Fruit fly (Drosophila melanogaster): ENCODE results near the gene CG42717.

CG42717 gene

DNA sequence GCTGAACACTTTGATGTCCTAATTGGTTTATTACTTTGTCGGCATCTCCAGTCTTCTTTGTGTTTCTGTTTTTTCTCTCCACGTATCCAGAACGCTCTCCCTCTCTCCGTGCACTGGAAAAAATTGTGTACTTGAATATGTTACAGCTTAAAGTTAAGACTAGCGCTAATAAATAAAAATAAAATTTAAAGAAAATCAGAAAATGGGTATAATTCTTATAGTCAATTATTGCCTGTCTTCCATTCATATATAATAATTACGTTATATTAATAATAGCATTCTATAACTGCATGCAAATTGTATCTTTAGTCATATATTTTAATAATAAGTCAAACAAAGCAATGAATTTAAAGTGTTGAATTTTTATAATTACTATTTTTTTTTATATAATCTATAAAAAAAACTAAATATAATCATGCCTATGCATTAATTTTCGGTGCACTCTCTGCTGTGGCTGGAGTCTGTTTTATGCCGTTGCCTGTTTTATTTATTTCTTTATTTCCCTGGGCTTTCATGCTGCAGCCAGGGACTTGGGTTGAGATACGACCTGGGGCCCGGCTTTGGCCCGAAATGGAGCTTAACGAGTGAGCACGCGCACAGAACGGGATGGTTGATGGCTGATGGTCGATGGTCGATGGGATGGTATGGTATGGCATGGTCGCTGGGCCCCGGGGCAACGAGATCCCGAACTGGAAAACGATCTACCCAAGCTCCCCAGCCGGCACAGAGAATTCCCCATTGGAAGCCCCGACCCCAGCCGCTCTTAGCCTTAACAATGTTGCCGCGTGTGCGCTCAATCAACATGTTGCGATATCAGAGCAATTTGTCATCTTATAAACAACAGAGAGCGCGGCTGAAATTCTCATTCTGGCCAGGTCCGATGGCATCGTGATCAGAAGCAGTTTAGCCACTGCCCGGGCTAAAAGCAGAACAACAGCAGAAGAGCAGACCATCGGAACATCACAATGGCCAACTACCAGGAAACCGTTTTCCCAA, 16.9 kb downstream of the CG42717 start:
- TF ChIP-seq CTCF (optimal IDR thresholded peaks at IDR 0.05) (no peak), CG8478 (optimal IDR thresholded peaks at IDR 0.05) (no peak)

dm6 chr3L:16014515-16014914, 18.5 kb downstream of the CG42717 start:
- TF ChIP-seq CG8478 (optimal IDR thresholded peaks at IDR 0.05), result no peak
- TF ChIP-seq CTCF (optimal IDR thresholded peaks at IDR 0.05), result no peak

DNA sequence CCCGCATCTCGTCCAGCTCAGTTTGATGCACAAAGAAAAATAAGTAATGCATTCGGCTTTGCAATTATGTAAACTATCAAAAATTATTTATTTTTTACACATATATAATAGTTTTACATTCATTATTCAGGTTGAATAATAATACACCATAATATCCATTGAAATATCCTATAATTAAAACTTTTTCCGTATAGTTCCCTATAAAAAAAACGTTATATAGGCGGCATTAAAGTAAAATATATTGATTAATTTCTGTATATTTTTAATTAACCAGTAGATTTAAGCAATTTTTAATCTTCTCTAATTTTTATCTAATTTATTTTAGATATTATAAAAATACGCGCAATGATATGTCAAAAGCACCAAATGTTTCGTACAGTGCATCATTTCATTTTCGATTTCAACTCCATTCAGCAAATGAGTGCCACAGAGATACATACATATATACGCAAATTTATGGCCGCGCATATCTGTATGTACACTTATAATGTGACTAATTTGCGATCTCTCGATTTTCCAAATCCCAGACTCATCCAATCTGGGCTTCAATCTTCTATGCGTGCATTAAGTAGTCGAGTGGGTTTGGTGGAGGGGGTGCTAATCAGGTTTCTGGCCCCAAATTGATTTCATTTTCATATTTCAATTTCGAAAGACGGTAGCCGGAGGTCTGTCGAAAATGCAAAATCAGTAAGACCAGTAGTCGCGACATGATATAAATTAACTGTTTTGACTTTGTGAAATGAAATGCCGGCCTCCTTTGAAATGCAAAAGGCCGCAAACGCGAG, 19.6 kb downstream of the CG42717 start:
- no peak for TF ChIP-seq CTCF (optimal IDR thresholded peaks at IDR 0.05)
- no peak for TF ChIP-seq CG8478 (optimal IDR thresholded peaks at IDR 0.05)

DNA sequence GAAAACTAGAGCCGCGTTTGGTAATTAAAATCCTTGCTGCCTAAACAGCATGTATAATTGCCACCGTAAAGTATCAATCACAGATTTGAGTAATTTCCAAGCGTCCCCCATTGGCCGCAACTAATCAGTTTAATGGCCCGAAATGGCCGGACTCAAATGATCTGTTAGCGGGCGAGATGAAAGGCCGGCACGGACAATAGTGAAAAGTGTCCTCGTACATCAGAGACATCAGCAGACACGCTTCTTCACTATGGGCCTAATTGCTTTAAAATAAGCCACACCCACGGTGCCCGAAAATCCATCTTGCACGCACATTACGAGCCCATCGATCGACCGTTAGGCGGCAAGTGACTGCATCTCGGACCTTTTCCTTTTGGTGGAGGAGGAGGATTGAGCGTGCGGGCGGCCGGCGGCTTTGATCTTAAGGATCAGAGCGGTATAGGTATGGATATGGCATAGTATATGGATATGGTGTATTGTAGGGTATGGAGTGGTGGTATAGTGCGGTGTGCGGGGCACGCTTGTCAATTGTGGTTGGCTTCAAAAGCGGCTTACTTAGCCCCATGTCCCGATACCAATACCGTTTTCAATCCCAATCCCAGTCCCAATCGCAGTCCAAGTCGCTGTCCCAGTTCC, 20.6 kb downstream of the CG42717 start:
- TF ChIP-seq CG8478 (optimal IDR thresholded peaks at IDR 0.05), result no peak
- no peak for TF ChIP-seq CTCF (optimal IDR thresholded peaks at IDR 0.05)

- no peak for TF ChIP-seq CG8478 (optimal IDR thresholded peaks at IDR 0.05)
- TF ChIP-seq CTCF (optimal IDR thresholded peaks at IDR 0.05), result peak; percentile 55
Measured at dm6 chr3L:16011319-16012210, 21.4 kb downstream of the CG42717 start, which contains the start of gene mib1. Gene mib1 (minus strand): TSS chr3L:16011812.

dm6 chr3L:16010176-16010575, 22.8 kb downstream of the CG42717 start:
- TF ChIP-seq CTCF (optimal IDR thresholded peaks at IDR 0.05), result no peak
- TF ChIP-seq CG8478 (optimal IDR thresholded peaks at IDR 0.05), result no peak

DNA sequence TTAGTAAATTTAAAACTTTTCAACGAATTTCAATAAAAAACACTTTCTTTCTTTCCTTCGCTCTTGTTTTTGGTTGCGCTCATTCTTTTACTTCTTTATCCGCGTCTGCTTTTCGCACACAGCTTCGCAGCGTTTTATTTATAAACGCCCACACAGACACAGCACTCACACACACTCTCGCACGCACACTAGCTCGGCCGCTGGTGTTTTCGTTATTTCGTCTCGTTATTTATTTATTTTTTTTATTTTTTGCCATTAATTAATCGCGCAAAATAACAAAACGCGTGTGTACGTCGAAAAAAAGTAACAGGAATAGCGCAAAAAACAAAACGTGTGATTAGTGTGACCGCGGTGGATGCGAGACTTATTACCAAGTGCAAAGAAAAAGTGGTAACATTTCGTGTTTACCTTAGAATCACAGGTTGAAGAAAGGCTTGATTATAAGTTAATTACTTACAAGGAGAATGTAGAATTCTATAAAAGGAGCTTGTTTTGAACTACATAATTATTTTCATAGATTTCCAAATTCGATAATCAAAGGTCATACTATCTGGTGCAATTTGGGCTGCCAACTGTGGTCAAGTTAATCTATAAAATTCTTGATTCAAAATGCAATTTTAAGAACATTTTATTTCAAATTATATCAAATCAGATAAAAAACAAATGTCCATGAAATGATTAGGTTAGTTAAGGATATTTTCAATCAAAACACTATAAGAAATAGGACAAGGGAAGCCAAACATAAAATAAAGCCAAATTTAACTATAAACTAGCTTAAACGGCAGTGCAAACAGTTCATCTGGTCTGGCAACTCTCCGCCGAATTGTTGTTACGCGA, 28.4 kb downstream of the CG42717 start, which contains the start of the genes hzg and mRpS31:
hzg (minus strand) TSS at position 336 of the 837 bp plus-strand sequence.
mRpS31 (plus strand) TSS at position 793 of the 837 bp plus-strand sequence.
- TF ChIP-seq CTCF (optimal IDR thresholded peaks at IDR 0.05) (no peak), CG8478 (optimal IDR thresholded peaks at IDR 0.05) (no peak)

- TF ChIP-seq CG8478 (optimal IDR thresholded peaks at IDR 0.05), result no peak
- no peak for TF ChIP-seq CTCF (optimal IDR thresholded peaks at IDR 0.05)
Measured at dm6 chr3L:16002116-16002716, 30.8 kb downstream of the CG42717 start.

DNA sequence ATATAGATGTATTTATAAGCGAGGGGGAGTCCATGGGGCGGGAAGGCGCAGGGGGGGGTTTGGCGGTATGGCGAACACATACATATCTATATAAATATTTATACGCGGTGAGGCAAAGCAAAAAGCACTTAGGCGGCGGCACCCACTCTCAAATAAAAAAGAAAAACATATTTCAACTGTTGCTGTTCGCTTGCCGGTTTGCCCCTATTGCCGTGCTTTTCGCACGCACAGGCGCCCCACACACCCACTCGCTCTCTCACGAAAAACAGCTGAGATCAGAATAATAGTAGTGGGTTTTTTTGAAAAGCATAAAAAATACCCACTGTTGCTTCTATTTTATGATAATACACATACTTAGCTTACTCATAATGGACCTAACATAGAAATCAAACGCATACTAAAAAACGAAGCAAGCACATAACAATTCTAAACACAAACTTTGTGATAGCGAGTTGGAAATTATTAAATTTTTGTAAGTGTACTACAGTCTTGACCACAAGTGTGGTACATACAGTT, 31.8 kb downstream of the CG42717 start:
- TF ChIP-seq CTCF (optimal IDR thresholded peaks at IDR 0.05) (no peak), CG8478 (optimal IDR thresholded peaks at IDR 0.05) (no peak)

dm6 chr3L:15999358-16000005, 33.5 kb downstream of the CG42717 start:
- TF ChIP-seq CTCF (optimal IDR thresholded peaks at IDR 0.05), result no peak
- TF ChIP-seq CG8478 (optimal IDR thresholded peaks at IDR 0.05), result no peak

DNA sequence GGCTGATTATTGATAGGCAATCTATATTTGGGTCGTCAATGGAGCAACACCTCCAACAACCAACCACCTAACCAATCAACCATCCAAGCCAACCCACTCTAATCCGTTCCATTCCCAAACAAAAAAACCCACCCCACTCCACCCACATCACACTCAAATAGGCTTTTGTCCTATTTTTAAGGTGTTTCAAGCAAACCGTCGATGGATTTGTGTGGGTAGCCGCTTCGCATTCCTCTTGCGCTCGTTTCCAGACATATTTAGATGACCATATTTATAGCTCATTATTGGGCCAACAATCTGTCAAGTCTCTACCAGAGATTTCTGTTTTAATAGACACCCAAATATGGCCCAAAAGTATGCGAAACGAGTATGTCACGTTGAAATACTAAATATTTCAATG, 34.8 kb downstream of the CG42717 start:
- no peak for TF ChIP-seq CTCF (optimal IDR thresholded peaks at IDR 0.05)
- no peak for TF ChIP-seq CG8478 (optimal IDR thresholded peaks at IDR 0.05)

- no peak for TF ChIP-seq CTCF (optimal IDR thresholded peaks at IDR 0.05)
- no peak for TF ChIP-seq CG8478 (optimal IDR thresholded peaks at IDR 0.05)
Measured at dm6 chr3L:15996019-15996418, 37.0 kb downstream of the CG42717 start.
